Worm (Caenorhabditis elegans) whole organism, mixed stage, embryonic: Measurements from ENCODE around the gene sap-49.
A peak's percentile ranks its signal among the peaks of the same experiment; 100 is the strongest.

Experiments used
- M03D4.4 ChIP-seq: sonication (generic microtip); optimal IDR thresholded peaks from 2 replicates; lab custom pipeline; 2017; ENCODE audit warnings: mild to moderate bottlenecking, missing genetic modification characterization, missing compliant biosample characterization
- bed-3 ChIP-seq: fragments of 200-800 bp; sonication (Bioruptor generic); optimal IDR thresholded peaks from 3 replicates; lab custom pipeline; 2018; ENCODE audit warnings: mild to moderate bottlenecking, missing genetic modification characterization, moderate library complexity, missing compliant biosample characterization
- blmp-1 ChIP-seq: fragments of 150-350 bp; optimal IDR thresholded peaks from 2 replicates; lab custom pipeline; 2014; ENCODE audit warnings: missing biosample characterization, missing genetic modification characterization
- ceh-43 ChIP-seq: fragments of 200-800 bp; sonication (Bioruptor generic); optimal IDR thresholded peaks from 2 replicates; lab custom pipeline; 2018; ENCODE audit warnings: mild to moderate bottlenecking, missing genetic modification characterization, moderate library complexity, missing compliant biosample characterization
- ceh-83 ChIP-seq: fragments of 200-800 bp; sonication (Bioruptor generic); optimal IDR thresholded peaks from 2 replicates; lab custom pipeline; 2018; ENCODE audit warnings: mild to moderate bottlenecking, missing genetic modification characterization, missing compliant biosample characterization
- ces-1 ChIP-seq: fragments of 150-350 bp; optimal IDR thresholded peaks from 2 replicates; lab custom pipeline; 2014; ENCODE audit warnings: missing biosample characterization, missing genetic modification reagents, missing genetic modification characterization
- cnd-1 ChIP-seq: fragments of 200-800 bp; sonication (Bioruptor generic); optimal IDR thresholded peaks from 2 replicates; lab custom pipeline; 2018; ENCODE audit warnings: mild to moderate bottlenecking, missing genetic modification characterization, missing compliant biosample characterization
- drap-1 ChIP-seq: fragments of 200-800 bp; sonication (Bioruptor generic); optimal IDR thresholded peaks from 3 replicates; lab custom pipeline; 2018; ENCODE audit warnings: mild to moderate bottlenecking, missing genetic modification characterization, missing compliant biosample characterization
- elt-1 ChIP-seq: sonication (generic microtip); optimal IDR thresholded peaks from 2 replicates; lab custom pipeline; 2017; ENCODE audit warnings: missing genetic modification characterization, mild to moderate bottlenecking, missing compliant biosample characterization, antibody characterized with exemption, moderate library complexity, borderline replicate concordance; ENCODE audit not compliant: insufficient read depth
- elt-3 ChIP-seq: fragments of 150-350 bp; optimal IDR thresholded peaks from 2 replicates; lab custom pipeline; 2014; ENCODE audit warnings: missing biosample characterization, missing genetic modification characterization
- flh-1 ChIP-seq: fragments of 200-800 bp; sonication (Bioruptor generic); optimal IDR thresholded peaks from 2 replicates; lab custom pipeline; 2018; ENCODE audit warnings: mild to moderate bottlenecking, missing genetic modification characterization, moderate library complexity, missing compliant biosample characterization
- ham-2 ChIP-seq: fragments of 200-800 bp; sonication (Bioruptor generic); optimal IDR thresholded peaks from 2 replicates; lab custom pipeline; 2018; ENCODE audit warnings: mild to moderate bottlenecking, missing genetic modification characterization, missing compliant biosample characterization
- hlh-1 ChIP-seq: fragments of 150-350 bp; optimal IDR thresholded peaks from 2 replicates; lab custom pipeline; 2014; ENCODE audit warnings: missing biosample characterization, missing genetic modification reagents, missing genetic modification characterization
- lin-13 ChIP-seq: fragments of 150-350 bp; optimal IDR thresholded peaks from 2 replicates; lab custom pipeline; 2014; ENCODE audit warnings: missing biosample characterization, missing genetic modification characterization
- lin-32 ChIP-seq: fragments of 200-800 bp; sonication (Bioruptor generic); optimal IDR thresholded peaks from 2 replicates; lab custom pipeline; 2018; ENCODE audit warnings: mild to moderate bottlenecking, missing genetic modification characterization, missing compliant biosample characterization
- lsy-2 ChIP-seq: fragments of 150-350 bp; optimal IDR thresholded peaks from 2 replicates; lab custom pipeline; 2014; ENCODE audit warnings: missing biosample characterization, missing genetic modification characterization
- mab-5 ChIP-seq: fragments of 150-350 bp; optimal IDR thresholded peaks from 2 replicates; lab custom pipeline; 2014; ENCODE audit warnings: missing biosample characterization, missing genetic modification characterization
- mep-1 ChIP-seq: fragments of 150-350 bp; optimal IDR thresholded peaks from 2 replicates; lab custom pipeline; 2017; ENCODE audit warnings: missing biosample characterization, missing genetic modification reagents, missing genetic modification characterization, inconsistent platforms
- mls-2 ChIP-seq: sonication (generic microtip); optimal IDR thresholded peaks from 2 replicates; lab custom pipeline; 2016; ENCODE audit warnings: mild to moderate bottlenecking, missing genetic modification characterization, moderate library complexity, missing compliant biosample characterization
- nhr-12 ChIP-seq: fragments of 150-350 bp; optimal IDR thresholded peaks from 2 replicates; lab custom pipeline; 2014; ENCODE audit warnings: missing biosample characterization, missing genetic modification characterization
- nhr-2 ChIP-seq: fragments of 150-350 bp; optimal IDR thresholded peaks from 2 replicates; lab custom pipeline; 2014; ENCODE audit warnings: missing biosample characterization, missing genetic modification characterization
- nhr-237 ChIP-seq: fragments of 150-350 bp; optimal IDR thresholded peaks from 2 replicates; lab custom pipeline; 2014; ENCODE audit warnings: missing biosample characterization, missing genetic modification characterization
- nhr-28 ChIP-seq: fragments of 150-350 bp; optimal IDR thresholded peaks from 2 replicates; lab custom pipeline; 2014; ENCODE audit warnings: missing biosample characterization, missing genetic modification characterization
- nhr-76 ChIP-seq: sonication (generic microtip); optimal IDR thresholded peaks from 2 replicates; lab custom pipeline; 2017; ENCODE audit warnings: missing biosample characterization, missing genetic modification characterization
- pha-4 ChIP-seq: fragments of 150-350 bp; optimal IDR thresholded peaks from 2 replicates; lab custom pipeline; 2018; ENCODE audit warnings: missing biosample characterization, missing genetic modification reagents, missing genetic modification characterization
- sem-2 ChIP-seq: fragments of 200-800 bp; sonication (Bioruptor generic); optimal IDR thresholded peaks from 2 replicates; lab custom pipeline; 2018; ENCODE audit warnings: mild to moderate bottlenecking, missing genetic modification characterization, missing compliant biosample characterization
- snpc-4 ChIP-seq: fragments of 150-350 bp; optimal IDR thresholded peaks from 2 replicates; lab custom pipeline; 2014; ENCODE audit warnings: missing biosample characterization, missing genetic modification characterization
- sptf-1 ChIP-seq: sonication (generic microtip); optimal IDR thresholded peaks from 2 replicates; lab custom pipeline; 2017; ENCODE audit warnings: mild to moderate bottlenecking, missing genetic modification characterization, moderate library complexity, missing compliant biosample characterization
- tbx-8 ChIP-seq: fragments of 200-800 bp; sonication (Bioruptor generic); optimal IDR thresholded peaks from 2 replicates; lab custom pipeline; 2018; ENCODE audit warnings: mild to moderate bottlenecking, missing genetic modification characterization, moderate library complexity, missing compliant biosample characterization
- unc-120 ChIP-seq: sonication (generic microtip); optimal IDR thresholded peaks from 2 replicates; lab custom pipeline; 2017; ENCODE audit warnings: missing genetic modification characterization, missing compliant biosample characterization; ENCODE audit not compliant: poor library complexity, severe bottlenecking
- unc-39 ChIP-seq: fragments of 150-350 bp; optimal IDR thresholded peaks from 2 replicates; lab custom pipeline; 2014; ENCODE audit warnings: missing biosample characterization, missing genetic modification characterization
- unc-62 ChIP-seq: fragments of 150-350 bp; optimal IDR thresholded peaks from 2 replicates; lab custom pipeline; 2014; ENCODE audit warnings: missing biosample characterization, missing genetic modification reagents, missing genetic modification characterization
- zip-8 ChIP-seq: fragments of 150-350 bp; optimal IDR thresholded peaks from 2 replicates; lab custom pipeline; 2014; ENCODE audit warnings: missing biosample characterization, missing genetic modification characterization

sap-49 gene

ce11 chrII:8035667-8036066 is at the start of gene sap-49:
sap-49 (minus strand) TSS chrII:8035767.
- no peak for TF ChIP-seq ceh-43 (GFP tag; lab: Kevin White, UChicago)
- no peak for TF ChIP-seq bed-3 (GFP tag; lab: Kevin White, UChicago)
- TF ChIP-seq nhr-28 (tag; lab: Kevin White, UChicago) = no peak
- TF ChIP-seq, all 35 proteins: peak for 0

- TF ChIP-seq ceh-43 (GFP tag; lab: Kevin White, UChicago) = no peak
- no peak for TF ChIP-seq ces-1
- no peak for TF ChIP-seq nhr-28 (tag; lab: Kevin White, UChicago)
- TF ChIP-seq lin-32 (GFP tag; lab: Kevin White, UChicago) = no peak
- no peak for TF ChIP-seq mab-5
- TF ChIP-seq snpc-4 = no peak
- no peak for TF ChIP-seq zip-8 (tag; lab: Kevin White, UChicago)
- TF ChIP-seq pha-4 (tag; lab: Kevin White, UChicago) = no peak
Observed at ce11 chrII:8078041-8078440, 42.5 kb upstream of the sap-49 start, which contains the start of gene K02C4.5. K02C4.5 (plus strand) TSS chrII:8078435.

- TF ChIP-seq ham-2 (peak; percentile 73), sptf-1 (tag; lab: Kevin White, UChicago) (no peak), sem-2 (peak; percentile 76), lin-13 (tag; lab: Kevin White, UChicago) (peak; percentile 20), ces-1 (no peak), ceh-43 (GFP tag; lab: Kevin White, UChicago) (peak; percentile 63), unc-39 (no peak), tbx-8 (GFP tag; lab: Kevin White, UChicago) (peak; percentile 59), snpc-4 (no peak), flh-1 (GFP tag; lab: Kevin White, UChicago) (peak; percentile 59), zip-8 (tag; lab: Kevin White, UChicago) (peak; percentile 23), unc-62 (GFP tag; lab: Kevin White, UChicago) (peak; percentile 22), pha-4 (tag; lab: Kevin White, UChicago) (peak; percentile 55), ceh-83 (GFP tag; lab: Kevin White, UChicago) (peak; percentile 89), elt-3 (no peak), nhr-28 (tag; lab: Kevin White, UChicago) (no peak), hlh-1 (peak; percentile 8), mab-5 (no peak), lsy-2 (tag; lab: Kevin White, UChicago) (no peak), drap-1 (GFP tag; lab: Kevin White, UChicago) (peak; percentile 86), cnd-1 (tag; lab: Kevin White, UChicago) (peak; percentile 86), lin-32 (GFP tag; lab: Kevin White, UChicago) (peak; percentile 76), unc-120 (tag; lab: Kevin White, UChicago) (peak; percentile 20), elt-1 (tag; lab: Kevin White, UChicago) (no peak), nhr-237 (tag; lab: Kevin White, UChicago) (no peak), nhr-2 (tag; lab: Kevin White, UChicago) (no peak), bed-3 (GFP tag; lab: Kevin White, UChicago) (peak; percentile 12), mep-1 (tag; lab: Kevin White, UChicago) (peak; percentile 12), mls-2 (tag; lab: Kevin White, UChicago) (peak; percentile 81), nhr-76 (tag; lab: Kevin White, UChicago) (no peak), nhr-12 (tag; lab: Kevin White, UChicago) (no peak), blmp-1 (no peak), M03D4.4 (tag; lab: Kevin White, UChicago) (peak; percentile 79)
Observed at ce11 chrII:8075324-8075810, 39.8 kb upstream of the sap-49 start, which contains the start of gene K02C4.2. K02C4.2 (plus strand) TSS chrII:8075760.

- no peak for TF ChIP-seq mab-5
- TF ChIP-seq snpc-4 = no peak
- no peak for TF ChIP-seq nhr-28 (tag; lab: Kevin White, UChicago)
- TF ChIP-seq nhr-2 (tag; lab: Kevin White, UChicago) = no peak
Observed at ce11 chrII:8074058-8074457, 38.5 kb upstream of the sap-49 start.
